Worm (Caenorhabditis elegans) whole organism, L1 larva: ENCODE measurements around the gene hot-4.

Experiments
- elt-2 ChIP-seq: sonication (generic microtip); optimal IDR thresholded peaks from 2 replicates; lab custom pipeline; 2016; ENCODE audit warnings: missing genetic modification characterization, mild to moderate bottlenecking, inconsistent platforms, missing compliant biosample characterization, missing genetic modification reagents
- hlh-4 ChIP-seq: sonication (generic microtip); optimal IDR thresholded peaks from 2 replicates; lab custom pipeline; 2016; ENCODE audit warnings: mild to moderate bottlenecking, missing genetic modification characterization, missing compliant biosample characterization
- lin-13 ChIP-seq: fragments of 150-350 bp; optimal IDR thresholded peaks from 2 replicates; lab custom pipeline; 2014; ENCODE audit warnings: missing biosample characterization, missing genetic modification reagents, missing genetic modification characterization
- nhr-90 ChIP-seq: sonication (generic microtip); optimal IDR thresholded peaks from 2 replicates; lab custom pipeline; 2016; ENCODE audit warnings: mild to moderate bottlenecking, missing genetic modification characterization, missing compliant biosample characterization; ENCODE audit not compliant: poor library complexity
- pqm-1 ChIP-seq: sonication (generic microtip); optimal IDR thresholded peaks from 3 replicates; lab custom pipeline; 2017; ENCODE audit warnings: missing biosample characterization, missing genetic modification characterization
- unc-130 ChIP-seq: fragments of 150-350 bp; optimal IDR thresholded peaks from 2 replicates; lab custom pipeline; 2017; ENCODE audit warnings: missing biosample characterization, missing genetic modification characterization, inconsistent platforms
- unc-62 ChIP-seq: fragments of 150-350 bp; optimal IDR thresholded peaks from 2 replicates; lab custom pipeline; 2014; ENCODE audit warnings: missing biosample characterization, missing genetic modification reagents, missing genetic modification characterization
- zag-1 ChIP-seq: fragments of 150-350 bp; optimal IDR thresholded peaks from 2 replicates; lab custom pipeline; 2014; ENCODE audit warnings: missing biosample characterization, missing genetic modification characterization

- TF ChIP-seq nhr-90 (tag; lab: Kevin White, UChicago) (peak; percentile 57), zag-1 (tag; lab: Kevin White, UChicago) (no peak), lin-13 (peak; percentile 65), elt-2 (no peak), pqm-1 (tag; lab: Kevin White, UChicago) (no peak), unc-130 (tag; lab: Kevin White, UChicago) (peak; percentile 79), unc-62 (no peak), hlh-4 (tag; lab: Kevin White, UChicago) (no peak)
These were observed 10.9 kb upstream of the hot-4 start, which contains the start of the genes sna-3 and rps-3 for ce11 chrIII:6206161-6206853.
